Worm (Caenorhabditis elegans): ENCODE results near the gene F09A5.3.
A peak's percentile ranks its signal among the peaks of the same experiment; 100 is the strongest.

Gene F09A5.3

DNA sequence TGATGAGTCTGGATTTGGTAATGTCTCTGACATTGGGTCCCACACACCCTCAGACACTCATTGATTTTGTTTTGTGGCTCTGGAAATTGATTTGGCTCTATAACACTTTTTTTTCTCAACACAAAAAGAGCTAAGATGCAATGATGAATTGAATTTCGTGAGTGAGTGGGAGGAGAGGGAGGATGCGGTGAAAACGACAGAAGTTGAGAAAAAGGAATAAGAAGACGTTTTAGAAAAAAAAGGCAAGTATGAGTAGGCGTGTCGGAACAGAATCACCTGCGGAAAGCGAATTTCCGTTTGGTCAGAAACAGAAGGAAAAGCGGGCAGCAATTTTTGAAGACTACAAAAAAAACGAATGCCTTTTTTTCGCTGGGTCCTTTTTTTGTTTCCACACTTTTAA, 14.3 kb downstream of the F09A5.3 start:
- no peak for TF ChIP-seq F55B11.4 (tag; optimal IDR thresholded peaks at IDR 0.05; ENCODE audit: borderline replicate concordance, insufficient read depth)
- no peak for TF ChIP-seq egrh-3 (GFP tag; IDR thresholded peaks at IDR 0.05)
- no peak for TF ChIP-seq nhr-120 (GFP tag; IDR thresholded peaks at IDR 0.05)
- TF ChIP-seq athp-1 (tag; optimal IDR thresholded peaks at IDR 0.05) = no peak
- TF ChIP-seq ceh-91 (GFP tag; IDR thresholded peaks at IDR 0.05) = no peak
- TF ChIP-seq dpl-1 (GFP tag; optimal IDR thresholded peaks at IDR 0.05) = no peak
- no peak for TF ChIP-seq Y67H2A.10 (GFP tag; conservative IDR thresholded peaks at IDR 0.05)

DNA sequence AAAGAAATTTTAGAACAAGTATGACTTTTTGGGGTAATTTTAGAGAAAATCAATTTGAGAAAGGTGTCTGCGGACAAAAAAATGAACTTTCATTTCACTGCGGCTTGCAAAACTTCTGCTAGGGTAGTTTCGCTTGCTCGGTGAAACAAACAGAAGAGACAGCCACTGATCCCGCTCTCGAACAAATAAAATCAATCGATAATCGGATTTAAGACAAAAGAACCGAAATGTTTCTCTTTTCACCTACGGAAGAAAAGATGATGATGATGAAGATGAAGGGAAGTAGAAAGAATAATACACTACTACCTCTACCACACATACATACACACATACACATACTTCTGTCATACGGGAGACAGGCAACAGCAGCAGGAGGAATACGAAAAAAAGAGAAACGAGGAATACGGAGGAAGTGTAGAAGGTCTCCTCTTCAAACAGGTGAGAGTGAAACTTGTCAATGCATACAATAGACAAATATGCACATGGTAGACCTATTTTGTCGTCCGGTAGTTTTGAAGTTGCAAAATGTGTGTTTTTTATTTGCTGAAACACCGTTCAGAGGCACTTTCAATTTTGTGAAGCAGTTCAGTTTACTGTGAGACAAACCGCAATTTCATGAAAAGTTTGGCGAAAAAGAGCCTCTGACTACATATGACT, 15.8 kb downstream of the F09A5.3 start:
- TF ChIP-seq ekl-4 (GFP tag; IDR thresholded peaks at IDR 0.05) = no peak
- TF ChIP-seq rec-8 (tag; optimal IDR thresholded peaks at IDR 0.05) = no peak
- no peak for TF ChIP-seq ceh-40 (GFP tag; IDR thresholded peaks at IDR 0.05)
- no peak for TF ChIP-seq ceh-27 (GFP tag; optimal IDR thresholded peaks at IDR 0.05)

DNA sequence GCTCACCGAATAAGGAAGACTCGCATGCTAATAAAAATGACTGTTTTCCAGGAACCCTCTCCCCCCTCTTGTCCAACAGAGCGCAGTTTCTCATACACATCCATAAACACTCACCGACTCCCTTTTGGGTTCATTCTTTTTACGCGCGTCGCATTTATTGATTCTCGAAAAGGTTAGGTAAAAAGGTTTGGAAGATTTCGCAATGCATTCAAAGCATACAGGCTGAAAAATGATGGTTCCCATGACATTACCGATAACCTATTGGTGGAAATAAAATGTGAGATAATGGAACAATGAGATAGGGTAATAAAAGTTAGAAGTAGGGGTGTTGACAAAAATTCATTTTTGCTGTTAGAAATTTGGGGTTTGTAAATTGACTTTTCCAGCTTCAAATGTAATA, 17.1 kb downstream of the F09A5.3 start:
- TF ChIP-seq ztf-26 (tag; optimal IDR thresholded peaks at IDR 0.05) = no peak
- TF ChIP-seq egl-18 (GFP tag; IDR thresholded peaks at IDR 0.05) = no peak
- no peak for TF ChIP-seq hrde-1 (tag; optimal IDR thresholded peaks at IDR 0.05; ENCODE audit: borderline replicate concordance)
- no peak for TF ChIP-seq cebp-2 (GFP tag; IDR thresholded peaks at IDR 0.05)
- no peak for TF ChIP-seq pha-4 (tag; optimal IDR thresholded peaks at IDR 0.05)
- no peak for TF ChIP-seq lir-1 (GFP tag; conservative IDR thresholded peaks at IDR 0.05)
- peak; percentile 62; the same call in 1 of the 2 replicates for TF ChIP-seq cebp-1 (GFP tag; IDR thresholded peaks at IDR 0.05)
- peak; percentile 90 for TF ChIP-seq cebp-1 (tag; optimal IDR thresholded peaks at IDR 0.05)

ce11 chrX:13159005-13159404, 17.6 kb downstream of the F09A5.3 start:
- no peak for TF ChIP-seq F37B4.10 (GFP tag; IDR thresholded peaks at IDR 0.05)
- TF ChIP-seq B0019.2 (GFP tag; conservative IDR thresholded peaks at IDR 0.05) = no peak
- TF ChIP-seq F55B11.4 (tag; optimal IDR thresholded peaks at IDR 0.05; ENCODE audit: borderline replicate concordance, insufficient read depth) = no peak
- no peak for TF ChIP-seq attf-6 (GFP tag; IDR thresholded peaks at IDR 0.05)
- no peak for TF ChIP-seq K11D2.4 (GFP tag; IDR thresholded peaks at IDR 0.05)
- no peak for TF ChIP-seq lin-40 (tag; optimal IDR thresholded peaks at IDR 0.05)
- peak; percentile 37 for TF ChIP-seq nhr-90 (tag; optimal IDR thresholded peaks at IDR 0.05)
- TF ChIP-seq lin-35 (GFP tag; optimal IDR thresholded peaks at IDR 0.05) = no peak
- no peak for TF ChIP-seq madf-3 (GFP tag; IDR thresholded peaks at IDR 0.05)
- TF ChIP-seq ceh-40 (GFP tag; IDR thresholded peaks at IDR 0.05) = no peak
- TF ChIP-seq hlh-12 (tag; optimal IDR thresholded peaks at IDR 0.05) = no peak
- TF ChIP-seq nhr-120 (GFP tag; IDR thresholded peaks at IDR 0.05) = no peak
- TF ChIP-seq tbp1 (GFP tag; optimal IDR thresholded peaks at IDR 0.05) = peak; percentile 52
- TF ChIP-seq attf-3 (GFP tag; conservative IDR thresholded peaks at IDR 0.05) = no peak
- no peak for TF ChIP-seq Y95B8A.8 (GFP tag; IDR thresholded peaks at IDR 0.05)
- no peak for TF ChIP-seq athp-1 (tag; optimal IDR thresholded peaks at IDR 0.05)
- TF ChIP-seq zim-3 (tag; optimal IDR thresholded peaks at IDR 0.05) = no peak
- TF ChIP-seq nfyb-1 (GFP tag; IDR thresholded peaks at IDR 0.05) = no peak
- TF ChIP-seq madf-8 (GFP tag; conservative IDR thresholded peaks at IDR 0.05) = no peak
- no peak for TF ChIP-seq F10E7.11 (tag; optimal IDR thresholded peaks at IDR 0.05)
- no peak for TF ChIP-seq pha-4 (tag; optimal IDR thresholded peaks at IDR 0.05)
- TF ChIP-seq ZK185.1 (tag; optimal IDR thresholded peaks at IDR 0.05; ENCODE audit: poor library complexity, severe bottlenecking) = no peak
- TF ChIP-seq sea-2 (GFP tag; IDR thresholded peaks at IDR 0.05) = no peak
- no peak for TF ChIP-seq F22D6.2 (tag; optimal IDR thresholded peaks at IDR 0.05)
- no peak for TF ChIP-seq F33H1.4 (GFP tag; IDR thresholded peaks at IDR 0.05)
- TF ChIP-seq ceh-27 (GFP tag; optimal IDR thresholded peaks at IDR 0.05) = no peak
- TF ChIP-seq bed-2 (GFP tag; IDR thresholded peaks at IDR 0.05) = no peak
- TF ChIP-seq madf-6 (GFP tag; IDR thresholded peaks at IDR 0.05) = no peak
- no peak for TF ChIP-seq nfya-1 (tag; optimal IDR thresholded peaks at IDR 0.05; ENCODE audit: borderline replicate concordance, insufficient read depth)
- TF ChIP-seq dox-1 (GFP tag; IDR thresholded peaks at IDR 0.05) = peak; percentile 82
- TF ChIP-seq egrh-3 (GFP tag; IDR thresholded peaks at IDR 0.05) = peak; percentile 11; the same call in 1 of the 2 replicates
